Fruit fly (Drosophila melanogaster) whole organism, embryonic: ENCODE data around the gene lin-52.

Experiments
- ATbp ChIP-seq: fragments of 200-800 bp; sonication (Bioruptor generic); optimal IDR thresholded peaks from 2 replicates; lab custom pipeline; 2017; ENCODE audit warnings: missing biosample characterization, mild to moderate bottlenecking, missing genetic modification characterization, missing genetic modification reagents
- CG10209 ChIP-seq: fragments of 200-800 bp; sonication (Bioruptor generic); optimal IDR thresholded peaks from 3 replicates; lab custom pipeline; 2017; ENCODE audit warnings: missing biosample characterization, mild to moderate bottlenecking, missing genetic modification characterization, missing genetic modification reagents
- CG10654 ChIP-seq: fragments of 200-800 bp; sonication (Bioruptor generic); optimal IDR thresholded peaks from 2 replicates; lab custom pipeline; 2016; ENCODE audit warnings: missing biosample characterization, missing genetic modification characterization
- CG11398 ChIP-seq: fragments of 200-800 bp; sonication (Bioruptor generic); optimal IDR thresholded peaks from 2 replicates; lab custom pipeline; 2016; ENCODE audit warnings: missing biosample characterization, missing genetic modification characterization
- CG11560 ChIP-seq: fragments of 200-800 bp; sonication (Bioruptor generic); IDR thresholded peaks from 3 replicates; pipeline ENCODE4 v1.3.6; 2022; ENCODE audit warnings: missing biosample characterization, missing genetic modification characterization
- CG13123 ChIP-seq: fragments of 200-800 bp; sonication (Bioruptor generic); optimal IDR thresholded peaks from 2 replicates; lab custom pipeline; 2016; ENCODE audit warnings: missing biosample characterization, missing genetic modification characterization
- CG15696 ChIP-seq: fragments of 200-800 bp; sonication (Bioruptor generic); optimal IDR thresholded peaks from 2 replicates; lab custom pipeline; 2019; ENCODE audit warnings: missing biosample characterization, mild to moderate bottlenecking, missing genetic modification characterization, moderate library complexity
- CG1602 ChIP-seq: fragments of 200-800 bp; sonication (Bioruptor generic); optimal IDR thresholded peaks from 3 replicates; lab custom pipeline; 2016; ENCODE audit warnings: missing biosample characterization, missing genetic modification characterization
- CG16863 ChIP-seq: fragments of 200-800 bp; sonication (Bioruptor generic); optimal IDR thresholded peaks from 3 replicates; lab custom pipeline; 2016; ENCODE audit warnings: missing biosample characterization, missing genetic modification characterization
- CG31365 ChIP-seq: fragments of 200-800 bp; sonication (Bioruptor generic); optimal IDR thresholded peaks from 2 replicates; lab custom pipeline; 2018; ENCODE audit warnings: missing biosample characterization, mild to moderate bottlenecking, missing genetic modification characterization
- CG31441 ChIP-seq: fragments of 200-800 bp; sonication (Bioruptor generic); IDR thresholded peaks from 2 replicates; pipeline ENCODE4 v1.3.6; 2022; ENCODE audit warnings: missing biosample characterization, missing genetic modification characterization
- CG32767 ChIP-seq: fragments of 200-800 bp; sonication (Bioruptor generic); IDR thresholded peaks from 2 replicates; pipeline ENCODE4 v1.3.6; 2022; ENCODE audit warnings: missing biosample characterization, missing genetic modification characterization
- CG33213 ChIP-seq: fragments of 200-800 bp; sonication (Bioruptor generic); optimal IDR thresholded peaks from 3 replicates; lab custom pipeline; 2016; ENCODE audit warnings: missing biosample characterization, missing genetic modification characterization
- CG3407 ChIP-seq: fragments of 200-800 bp; sonication (Bioruptor generic); optimal IDR thresholded peaks from 2 replicates; lab custom pipeline; 2018; ENCODE audit warnings: missing biosample characterization, mild to moderate bottlenecking, missing genetic modification characterization
- CG3726 ChIP-seq: fragments of 200-800 bp; sonication (Bioruptor generic); IDR thresholded peaks from 3 replicates; pipeline ENCODE4, ENCODE4 v1.3.6; 2022; ENCODE audit warnings: missing biosample characterization, missing genetic modification characterization
- CG4328 ChIP-seq: fragments of 200-800 bp; sonication (Bioruptor generic); optimal IDR thresholded peaks from 3 replicates; lab custom pipeline; 2017; ENCODE audit warnings: missing biosample characterization, missing genetic modification reagents, missing genetic modification characterization
- CG6791 ChIP-seq: fragments of 200-800 bp; sonication (Bioruptor generic); IDR thresholded peaks from 3 replicates; pipeline ENCODE4 v1.3.6; 2022; ENCODE audit warnings: missing biosample characterization, missing genetic modification characterization; ENCODE audit not compliant: partially characterized antibody
- CG7556 ChIP-seq: fragments of 200-800 bp; sonication (Bioruptor generic); optimal IDR thresholded peaks from 2 replicates; lab custom pipeline; 2017; ENCODE audit warnings: missing biosample characterization, mild to moderate bottlenecking, missing genetic modification characterization
- CG7786 ChIP-seq: fragments of 200-800 bp; sonication (Bioruptor generic); optimal IDR thresholded peaks from 2 replicates; lab custom pipeline; 2016; ENCODE audit warnings: missing biosample characterization, missing genetic modification characterization
- CG7987 ChIP-seq: fragments of 200-800 bp; sonication (Bioruptor generic); optimal IDR thresholded peaks from 2 replicates; lab custom pipeline; 2018; ENCODE audit warnings: missing biosample characterization, mild to moderate bottlenecking, missing genetic modification characterization, moderate library complexity
- CG8924 ChIP-seq: fragments of 200-800 bp; optimal IDR thresholded peaks from 3 replicates; lab custom pipeline; 2019; ENCODE audit warnings: missing biosample characterization, mild to moderate bottlenecking, missing genetic modification characterization, moderate library complexity
- CoRest ChIP-seq: fragments of 200-800 bp; sonication (Bioruptor generic); optimal IDR thresholded peaks from 3 replicates; lab custom pipeline; 2018; ENCODE audit warnings: missing biosample characterization, mild to moderate bottlenecking, missing genetic modification characterization, moderate library complexity
- Dek ChIP-seq: fragments of 200-800 bp; sonication (Bioruptor generic); optimal IDR thresholded peaks from 3 replicates; lab custom pipeline; 2019; ENCODE audit warnings: missing biosample characterization, mild to moderate bottlenecking, missing genetic modification characterization, moderate library complexity
- Dip2 ChIP-seq: fragments of 200-800 bp; sonication (Bioruptor generic); IDR thresholded peaks from 2 replicates; pipeline ENCODE4 v1.3.6; 2022; ENCODE audit warnings: missing biosample characterization, missing genetic modification characterization
- Doc2 ChIP-seq: fragments of 200-800 bp; sonication (Bioruptor generic); IDR thresholded peaks from 2 replicates; pipeline ENCODE4 v1.3.6; 2022; ENCODE audit warnings: missing biosample characterization, missing genetic modification characterization
- Drgx ChIP-seq: fragments of 200-800 bp; sonication (Bioruptor generic); IDR thresholded peaks from 2 replicates; pipeline ENCODE4 v1.3.6; 2022; ENCODE audit warnings: missing biosample characterization, missing genetic modification characterization
- Elba2 ChIP-seq: fragments of 200-800 bp; sonication (Bioruptor generic); optimal IDR thresholded peaks from 3 replicates; lab custom pipeline; 2016; ENCODE audit warnings: missing biosample characterization, missing genetic modification characterization
- Ets97D ChIP-seq: fragments of 200-800 bp; sonication (Bioruptor generic); optimal IDR thresholded peaks from 3 replicates; lab custom pipeline; 2016; ENCODE audit warnings: missing biosample characterization, missing genetic modification characterization
- HLH3B ChIP-seq: fragments of 200-800 bp; sonication (Bioruptor generic); IDR thresholded peaks from 2 replicates; pipeline ENCODE4 v1.3.6; 2022; ENCODE audit warnings: missing biosample characterization, missing genetic modification characterization
- Hr78 ChIP-seq, 2 experiments: fragments of 200-800 bp in 1 of 2; fragments of >200 bp in 1 of 2; sonication (Bioruptor generic) in 1 of 2; optimal IDR thresholded peaks; 2 replicates each; lab custom pipeline; 2017 to 2019; ENCODE audit warnings: missing biosample characterization in 2 of 2, missing genetic modification characterization in 2 of 2, mild to moderate bottlenecking in 1 of 2, moderate library complexity in 1 of 2
- Opbp ChIP-seq: fragments of 200-800 bp; sonication (Bioruptor generic); IDR thresholded peaks from 3 replicates; pipeline ENCODE4 v1.3.6; 2022; ENCODE audit warnings: missing biosample characterization, missing genetic modification characterization; ENCODE audit not compliant: partially characterized antibody
- Rx ChIP-seq: fragments of 200-800 bp; sonication (Bioruptor generic); IDR thresholded peaks from 2 replicates; pipeline ENCODE4 v1.3.6; 2022; ENCODE audit warnings: missing biosample characterization, missing genetic modification characterization
- Taf1 ChIP-seq: fragments of 200-800 bp; sonication (Bioruptor generic); IDR thresholded peaks from 2 replicates; pipeline ENCODE4 v1.3.6; 2022; ENCODE audit warnings: missing biosample characterization, missing genetic modification characterization
- Trl ChIP-seq, 3 experiments: fragments of >200 bp in 2 of 3; fragments of 200-800 bp in 1 of 3; sonication (Bioruptor generic) in 1 of 3; optimal IDR thresholded peaks; 2 replicates in 1 of 3; 3 replicates in 2 of 3; lab custom pipeline; 2016 to 2017; ENCODE audit warnings: missing biosample characterization in 1 of 3, missing genetic modification characterization in 1 of 3
- amos ChIP-seq: fragments of 200-800 bp; sonication (Bioruptor generic); IDR thresholded peaks from 2 replicates; pipeline ENCODE4 v1.3.6; 2022; ENCODE audit warnings: missing biosample characterization, missing genetic modification characterization; ENCODE audit not compliant: partially characterized antibody
- ato ChIP-seq: fragments of 200-800 bp; sonication (Bioruptor generic); IDR thresholded peaks from 2 replicates; pipeline ENCODE4 v1.3.6; 2022; ENCODE audit warnings: missing biosample characterization, missing genetic modification characterization; ENCODE audit not compliant: partially characterized antibody
- bcd ChIP-seq: fragments of 200-800 bp; sonication (Bioruptor generic); optimal IDR thresholded peaks from 2 replicates; lab custom pipeline; 2017; ENCODE audit warnings: missing biosample characterization, mild to moderate bottlenecking, missing genetic modification characterization
- dati ChIP-seq: fragments of 200-800 bp; sonication (Bioruptor generic); IDR thresholded peaks from 2 replicates; pipeline ENCODE4 v1.3.6; 2022; ENCODE audit warnings: missing biosample characterization, missing genetic modification characterization
- disco-r ChIP-seq: fragments of 200-800 bp; sonication (Bioruptor generic); optimal IDR thresholded peaks from 2 replicates; lab custom pipeline; 2016; ENCODE audit warnings: missing biosample characterization, missing genetic modification characterization
- ems ChIP-seq: fragments of 200-800 bp; sonication (Bioruptor generic); optimal IDR thresholded peaks from 3 replicates; lab custom pipeline; 2016; ENCODE audit warnings: missing biosample characterization, missing genetic modification characterization
- exex ChIP-seq: fragments of 200-800 bp; sonication (Bioruptor generic); optimal IDR thresholded peaks from 4 replicates; lab custom pipeline; 2018; ENCODE audit warnings: missing biosample characterization, mild to moderate bottlenecking, missing genetic modification characterization, moderate library complexity
- fd96Cb ChIP-seq: fragments of 200-800 bp; sonication (Bioruptor generic); optimal IDR thresholded peaks from 2 replicates; lab custom pipeline; 2018; ENCODE audit warnings: missing biosample characterization, mild to moderate bottlenecking, missing genetic modification characterization, moderate library complexity
- fru ChIP-seq: fragments of >200 bp; optimal IDR thresholded peaks from 2 replicates; lab custom pipeline; 2017
- gem ChIP-seq: fragments of 200-800 bp; sonication (Bioruptor generic); optimal IDR thresholded peaks from 2 replicates; lab custom pipeline; 2019; ENCODE audit warnings: missing biosample characterization, mild to moderate bottlenecking, missing genetic modification characterization, moderate library complexity
- mld ChIP-seq: fragments of 200-800 bp; sonication (Bioruptor generic); IDR thresholded peaks from 3 replicates; pipeline ENCODE4 v1.3.6; 2022; ENCODE audit warnings: missing biosample characterization, missing genetic modification characterization; ENCODE audit not compliant: partially characterized antibody
- slou ChIP-seq: fragments of 200-800 bp; sonication (Bioruptor generic); optimal IDR thresholded peaks from 3 replicates; lab custom pipeline; 2016; ENCODE audit warnings: missing biosample characterization, missing genetic modification characterization
- stc ChIP-seq: fragments of 200-800 bp; sonication (Bioruptor generic); IDR thresholded peaks from 2 replicates; pipeline ENCODE4 v1.3.6; 2022; ENCODE audit warnings: missing biosample characterization, missing genetic modification characterization
- twi ChIP-seq: fragments of 200-800 bp; optimal IDR thresholded peaks from 2 replicates; lab custom pipeline; 2019; ENCODE audit warnings: missing biosample characterization, mild to moderate bottlenecking, missing genetic modification characterization, moderate library complexity
- usp ChIP-seq: fragments of >200 bp; optimal IDR thresholded peaks from 2 replicates; lab custom pipeline; 2017; ENCODE audit warnings: missing biosample characterization, missing genetic modification characterization
- vvl ChIP-seq: fragments of 200-800 bp; sonication (Bioruptor generic); IDR thresholded peaks from 2 replicates; pipeline ENCODE4 v1.3.6; 2022; ENCODE audit warnings: missing biosample characterization, missing genetic modification characterization
- zen ChIP-seq: fragments of 200-800 bp; sonication (Bioruptor generic); optimal IDR thresholded peaks from 3 replicates; lab custom pipeline; 2018; ENCODE audit warnings: missing biosample characterization, mild to moderate bottlenecking, missing genetic modification characterization, moderate library complexity

The lin-52 gene

DNA sequence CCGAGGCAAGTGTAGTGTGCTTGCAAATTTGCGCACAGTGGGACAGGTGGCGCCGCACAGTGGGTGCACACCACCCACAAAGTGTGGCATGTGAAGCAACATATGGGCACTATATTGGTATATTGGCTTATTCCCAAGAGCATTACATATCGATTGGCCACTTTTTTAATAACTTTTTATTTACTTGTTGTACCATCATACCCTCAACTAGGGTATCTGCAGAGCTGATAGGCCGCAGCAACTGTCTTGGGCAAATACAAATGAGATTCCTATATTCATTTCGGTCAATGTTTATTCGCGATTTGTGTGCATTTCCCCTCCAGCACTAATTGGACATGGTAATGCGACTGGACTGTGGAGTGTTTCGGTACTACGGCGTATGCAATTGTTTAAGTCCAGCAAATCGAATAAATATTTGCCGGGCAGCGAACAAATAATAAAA, 30.0 kb downstream of the lin-52 start (continued):
- no peak for TF ChIP-seq exex (tag; lab: Kevin White, UChicago)
- no peak for TF ChIP-seq CG32767 (GFP tag; lab: Robert Waterston, UW)
- no peak; the same call in 2 of the 3 replicates for TF ChIP-seq CG11560 (tag; lab: Robert Waterston, UW)
- TF ChIP-seq CG31365 = no peak
- TF ChIP-seq CG7987 (GFP tag; lab: Kevin White, UChicago) = peak; percentile 36
- no peak for TF ChIP-seq mld (GFP tag; lab: Robert Waterston, UW)
- no peak for TF ChIP-seq dati
- no peak for TF ChIP-seq Hr78 (GFP tag; optimal IDR thresholded peaks at IDR 0.05; lab: Kevin White, UChicago)
- TF ChIP-seq fd96Cb (tag; lab: Kevin White, UChicago) = peak; percentile 27
- TF ChIP-seq CG15696 (tag; lab: Kevin White, UChicago) = peak; percentile 67
- peak; percentile 40 for TF ChIP-seq bcd (GFP tag; lab: Kevin White, UChicago)
- TF ChIP-seq Rx (GFP tag; lab: Robert Waterston, UW) = peak; percentile 67
- peak; percentile 21 for TF ChIP-seq CG16863 (GFP tag; lab: Kevin White, UChicago)
- no peak for TF ChIP-seq amos (GFP tag; lab: Robert Waterston, UW)
- TF ChIP-seq CG6791 (GFP tag; lab: Robert Waterston, UW) = no peak
- peak; percentile 48 for TF ChIP-seq CG10654 (GFP tag; lab: Kevin White, UChicago)
- peak; percentile 43 for TF ChIP-seq CG10209 (GFP tag; lab: Kevin White, UChicago)
- no peak for TF ChIP-seq CG4328
- peak; percentile 55 for TF ChIP-seq CG11398 (GFP tag; lab: Kevin White, UChicago)
- no peak for TF ChIP-seq Dek (tag; lab: Kevin White, UChicago)
- TF ChIP-seq CG7786 (GFP tag; lab: Kevin White, UChicago) = peak; percentile 31
- TF ChIP-seq twi (tag; lab: Kevin White, UChicago) = no peak
- no peak for TF ChIP-seq ato (GFP tag; lab: Robert Waterston, UW)
- TF ChIP-seq Ets97D = no peak
- peak; percentile 67 for TF ChIP-seq CG31441 (GFP tag; lab: Robert Waterston, UW)
- TF ChIP-seq slou (GFP tag; lab: Kevin White, UChicago) = peak; percentile 5
- peak; percentile 21 for TF ChIP-seq CG13123 (GFP tag; lab: Kevin White, UChicago)
- TF ChIP-seq CoRest = peak; percentile 37
- TF ChIP-seq ems (GFP tag; lab: Kevin White, UChicago) = no peak
- no peak for TF ChIP-seq Doc2 (GFP tag; lab: Robert Waterston, UW)
- no peak for TF ChIP-seq Trl (optimal IDR thresholded peaks at IDR 0.05; lab: Kevin White, UChicago)
- peak; percentile 29 for TF ChIP-seq Trl (GFP tag; optimal IDR thresholded peaks at IDR 0.05; lab: Kevin White, UChicago)
- peak; percentile 5 for TF ChIP-seq zen (tag; lab: Kevin White, UChicago)
- TF ChIP-seq CG3407 (GFP tag; lab: Kevin White, UChicago) = peak; percentile 82
- TF ChIP-seq CG3726 (GFP tag; lab: Robert Waterston, UW) = peak; percentile 45; the same call in 1 of the 3 replicates
- TF ChIP-seq stc (GFP tag; lab: Robert Waterston, UW) = peak; percentile 44; the same call in 1 of the 2 replicates
- no peak for TF ChIP-seq usp (GFP tag; lab: Kevin White, UChicago)
- peak; percentile 67 for TF ChIP-seq gem (tag; lab: Kevin White, UChicago)
- no peak for TF ChIP-seq Taf1
- peak; percentile 55; the same call in 1 of the 2 replicates for TF ChIP-seq vvl
- peak; percentile 94 for TF ChIP-seq Drgx (GFP tag; lab: Robert Waterston, UW)
- TF ChIP-seq fru (lab: Kevin White, UChicago) = no peak
- peak; percentile 11 for TF ChIP-seq CG7556 (GFP tag; lab: Kevin White, UChicago)
- no peak for TF ChIP-seq CG8924
- TF ChIP-seq disco-r (GFP tag; lab: Kevin White, UChicago) = peak; percentile 15
- peak; percentile 54 for TF ChIP-seq HLH3B
- TF ChIP-seq Elba2 (GFP tag; lab: Kevin White, UChicago) = no peak
- no peak for TF ChIP-seq Dip2 (GFP tag; lab: Robert Waterston, UW)
- TF ChIP-seq CG33213 = peak; percentile 56
- TF ChIP-seq CG1602 = no peak
- peak; percentile 85 for TF ChIP-seq ATbp (GFP tag; lab: Kevin White, UChicago)
- TF ChIP-seq Opbp (GFP tag; lab: Robert Waterston, UW) = no peak
